Worm (Caenorhabditis elegans) whole organism, L3 larva: ENCODE results near the gene nhr-260.

Experiments
- R02D3.7 ChIP-seq: fragments of 150-350 bp; optimal IDR thresholded peaks from 2 replicates; lab custom pipeline; 2014; ENCODE audit warnings: missing biosample characterization, missing genetic modification characterization
- egl-27 ChIP-seq: sonication (generic microtip); optimal IDR thresholded peaks from 4 replicates; lab custom pipeline; 2017; ENCODE audit warnings: missing biosample characterization, missing genetic modification reagents, missing genetic modification characterization
- egl-5 ChIP-seq: fragments of 150-350 bp; optimal IDR thresholded peaks from 2 replicates; lab custom pipeline; 2017; ENCODE audit warnings: missing biosample characterization, missing genetic modification reagents, missing genetic modification characterization, inconsistent platforms
- fkh-2 ChIP-seq: fragments of 150-350 bp; optimal IDR thresholded peaks from 2 replicates; lab custom pipeline; 2014; ENCODE audit warnings: missing biosample characterization, missing genetic modification reagents, missing genetic modification characterization
- lin-15B ChIP-seq: fragments of 150-350 bp; optimal IDR thresholded peaks from 2 replicates; lab custom pipeline; 2014; ENCODE audit warnings: missing biosample characterization, missing genetic modification characterization
- nfya-1 ChIP-seq: sonication (generic microtip); optimal IDR thresholded peaks from 2 replicates; lab custom pipeline; 2017; ENCODE audit warnings: missing genetic modification characterization, mild to moderate bottlenecking, missing compliant biosample characterization, antibody characterized with exemption, moderate library complexity; ENCODE audit not compliant: insufficient read depth
- nhr-11 ChIP-seq: fragments of 150-350 bp; optimal IDR thresholded peaks from 2 replicates; lab custom pipeline; 2014; ENCODE audit warnings: missing biosample characterization, missing genetic modification characterization
- nhr-23 ChIP-seq: fragments of 150-350 bp; optimal IDR thresholded peaks from 2 replicates; lab custom pipeline; 2014; ENCODE audit warnings: missing biosample characterization, missing genetic modification reagents, missing genetic modification characterization
- nhr-237 ChIP-seq: fragments of 150-350 bp; optimal IDR thresholded peaks from 2 replicates; lab custom pipeline; 2014; ENCODE audit warnings: missing biosample characterization, missing genetic modification characterization
- nhr-28 ChIP-seq: fragments of 150-350 bp; optimal IDR thresholded peaks from 2 replicates; lab custom pipeline; 2014; ENCODE audit warnings: missing biosample characterization, missing genetic modification characterization
- snpc-4 ChIP-seq: fragments of 150-350 bp; optimal IDR thresholded peaks from 2 replicates; lab custom pipeline; 2014; ENCODE audit warnings: missing biosample characterization, missing genetic modification characterization

DNA sequence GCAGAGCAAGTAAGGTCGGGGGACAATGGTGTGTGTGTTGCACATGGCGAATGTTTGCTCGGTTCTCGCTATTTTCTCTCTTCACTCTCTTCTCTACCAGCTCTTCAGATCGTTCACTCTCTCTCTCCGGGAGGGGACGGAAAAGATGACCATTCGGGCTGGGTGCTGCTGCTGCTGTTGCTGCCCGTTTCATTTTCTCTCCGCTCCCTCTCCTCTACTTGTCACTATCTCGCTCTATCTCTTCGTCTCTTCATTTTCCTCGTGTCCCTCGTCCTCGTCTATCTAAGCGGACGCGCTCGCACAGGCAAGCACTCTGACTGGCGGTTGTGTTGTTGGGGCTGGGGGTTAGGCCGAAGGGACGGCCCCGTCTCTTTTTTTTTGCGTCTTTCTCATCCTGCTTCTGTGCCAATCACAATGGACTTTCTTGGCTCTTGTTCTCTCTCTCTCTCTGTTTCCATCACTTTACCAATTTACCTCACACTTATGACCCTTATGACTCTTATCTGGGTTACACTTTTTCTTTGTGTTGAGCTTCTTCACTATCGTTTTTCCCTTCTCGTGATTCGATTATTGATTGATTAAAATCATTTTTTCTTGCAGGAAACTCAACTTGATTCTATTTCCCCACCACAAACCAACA, 36.8 kb downstream of the nhr-260 start, which contains the start of the genes F53E2.2 and unc-60:
- no peak for TF ChIP-seq nhr-237 (tag; lab: Kevin White, UChicago)
- TF ChIP-seq R02D3.7 (tag; lab: Kevin White, UChicago), result no peak
- peak; percentile 17 for TF ChIP-seq egl-5 (tag; lab: Kevin White, UChicago)
- peak; percentile 43 for TF ChIP-seq lin-15B (tag; lab: Kevin White, UChicago)
- peak; percentile 8 for TF ChIP-seq snpc-4 (tag; lab: Kevin White, UChicago)
- no peak for TF ChIP-seq nhr-23 (tag; lab: Kevin White, UChicago)
- TF ChIP-seq fkh-2 (tag; lab: Kevin White, UChicago), result no peak
- peak; percentile 89 for TF ChIP-seq nfya-1
- TF ChIP-seq nhr-28 (tag; lab: Kevin White, UChicago), result no peak
- no peak for TF ChIP-seq egl-27 (tag; lab: Kevin White, UChicago)
- TF ChIP-seq nhr-11, result no peak
